Fruit fly (Drosophila melanogaster) whole organism, embryonic: ENCODE measurements around the gene Grip128.

ENCODE experiments used
- Awh ChIP-seq: fragments of 200-800 bp; sonication (Bioruptor generic); IDR thresholded peaks from 2 replicates; pipeline ENCODE4, ENCODE4 v1.3.6; 2022; ENCODE audit warnings: missing biosample characterization, missing genetic modification characterization
- Bgb ChIP-seq: fragments of 200-800 bp; sonication (Bioruptor generic); IDR thresholded peaks from 2 replicates; pipeline ENCODE4 v1.3.6; 2022; ENCODE audit warnings: missing biosample characterization, missing genetic modification characterization; ENCODE audit not compliant: partially characterized antibody
- CG10543 ChIP-seq: fragments of 200-800 bp; sonication (Bioruptor generic); optimal IDR thresholded peaks from 3 replicates; lab custom pipeline; 2017; ENCODE audit warnings: missing biosample characterization, mild to moderate bottlenecking, missing genetic modification characterization, moderate library complexity
- CG11398 ChIP-seq: fragments of 200-800 bp; sonication (Bioruptor generic); optimal IDR thresholded peaks from 2 replicates; lab custom pipeline; 2016; ENCODE audit warnings: missing biosample characterization, missing genetic modification characterization
- CG11695 ChIP-seq: fragments of 200-800 bp; sonication (Bioruptor generic); IDR thresholded peaks from 3 replicates; pipeline ENCODE4 v1.3.6; 2022; ENCODE audit warnings: missing biosample characterization, missing genetic modification characterization
- CG12744 ChIP-seq: fragments of 200-800 bp; sonication (Bioruptor generic); optimal IDR thresholded peaks from 2 replicates; lab custom pipeline; 2016; ENCODE audit warnings: missing biosample characterization, missing genetic modification characterization
- CG13424 ChIP-seq: fragments of 200-800 bp; sonication (Bioruptor generic); optimal IDR thresholded peaks from 2 replicates; lab custom pipeline; 2019; ENCODE audit warnings: missing biosample characterization, mild to moderate bottlenecking, missing genetic modification characterization, moderate library complexity
- CG14965 ChIP-seq: fragments of 200-800 bp; sonication (Bioruptor generic); optimal IDR thresholded peaks from 2 replicates; lab custom pipeline; 2016; ENCODE audit warnings: missing biosample characterization, missing genetic modification characterization, borderline replicate concordance
- CG16813 ChIP-seq: fragments of 200-800 bp; sonication (Bioruptor generic); IDR thresholded peaks from 3 replicates; pipeline ENCODE4 v1.3.6; 2022; ENCODE audit warnings: missing biosample characterization, missing genetic modification characterization; ENCODE audit not compliant: partially characterized antibody
- CG18262 ChIP-seq: fragments of 200-800 bp; optimal IDR thresholded peaks from 3 replicates; lab custom pipeline; 2019; ENCODE audit warnings: missing biosample characterization, mild to moderate bottlenecking, missing genetic modification characterization, moderate library complexity
- CG2129 ChIP-seq: fragments of 200-800 bp; sonication (Bioruptor generic); IDR thresholded peaks from 2 replicates; pipeline ENCODE4 v1.3.6; 2022; ENCODE audit warnings: missing biosample characterization, missing genetic modification characterization; ENCODE audit not compliant: partially characterized antibody
- CG2889 ChIP-seq: fragments of 200-800 bp; sonication (Bioruptor generic); IDR thresholded peaks from 3 replicates; pipeline ENCODE4 v1.3.6; 2022; ENCODE audit warnings: missing biosample characterization, missing genetic modification characterization
- CG32532 ChIP-seq: fragments of 200-800 bp; sonication (Bioruptor generic); IDR thresholded peaks from 2 replicates; pipeline ENCODE4 v1.3.6; 2022; ENCODE audit warnings: missing biosample characterization, missing genetic modification characterization
- CG34422 ChIP-seq: fragments of 200-800 bp; sonication (Bioruptor generic); IDR thresholded peaks from 3 replicates; pipeline ENCODE4 v1.3.6; 2022; ENCODE audit warnings: missing biosample characterization, missing genetic modification characterization
- CG42726 ChIP-seq: fragments of 200-800 bp; sonication (Bioruptor generic); IDR thresholded peaks from 2 replicates; pipeline ENCODE4 v1.3.6; 2022; ENCODE audit warnings: missing biosample characterization, missing genetic modification characterization; ENCODE audit not compliant: partially characterized antibody
- CG4404 ChIP-seq: fragments of 200-800 bp; sonication (Bioruptor generic); IDR thresholded peaks from 2 replicates; pipeline ENCODE4 v1.3.6; 2022; ENCODE audit warnings: missing biosample characterization, missing genetic modification characterization
- CG5180 ChIP-seq: fragments of 200-800 bp; sonication (Bioruptor generic); optimal IDR thresholded peaks from 3 replicates; lab custom pipeline; 2017; ENCODE audit warnings: missing biosample characterization, missing genetic modification characterization, mild to moderate bottlenecking, moderate library complexity, missing genetic modification reagents
- CG6791 ChIP-seq: fragments of 200-800 bp; sonication (Bioruptor generic); IDR thresholded peaks from 3 replicates; pipeline ENCODE4 v1.3.6; 2022; ENCODE audit warnings: missing biosample characterization, missing genetic modification characterization; ENCODE audit not compliant: partially characterized antibody
- CG8478 ChIP-seq: fragments of >200 bp; optimal IDR thresholded peaks from 2 replicates; lab custom pipeline; 2018
- CG8944 ChIP-seq: fragments of 200-800 bp; sonication (Bioruptor generic); optimal IDR thresholded peaks from 3 replicates; lab custom pipeline; 2016; ENCODE audit warnings: missing biosample characterization, missing genetic modification characterization
- H15 ChIP-seq: fragments of 200-800 bp; sonication (Bioruptor generic); IDR thresholded peaks from 3 replicates; pipeline ENCODE4 v1.3.6; 2022; ENCODE audit warnings: missing biosample characterization, missing genetic modification characterization
- MESR4 ChIP-seq: fragments of 200-800 bp; sonication (Bioruptor generic); optimal IDR thresholded peaks from 2 replicates; lab custom pipeline; 2018; ENCODE audit warnings: missing biosample characterization, mild to moderate bottlenecking, missing genetic modification characterization, moderate library complexity
- NK7.1 ChIP-seq: fragments of 200-800 bp; sonication (Bioruptor generic); optimal IDR thresholded peaks from 3 replicates; lab custom pipeline; 2016; ENCODE audit warnings: missing biosample characterization, missing genetic modification characterization
- Nf-YA ChIP-seq: fragments of 200-800 bp; sonication (Bioruptor generic); IDR thresholded peaks from 2 replicates; pipeline ENCODE4 v1.3.6; 2022; ENCODE audit warnings: missing biosample characterization, missing genetic modification characterization
- Sry-δ ChIP-seq: fragments of 200-800 bp; sonication (Bioruptor generic); optimal IDR thresholded peaks from 2 replicates; lab custom pipeline; 2016; ENCODE audit warnings: missing biosample characterization, missing genetic modification characterization
- Ssrp ChIP-seq: fragments of 200-800 bp; sonication (Bioruptor generic); optimal IDR thresholded peaks from 2 replicates; lab custom pipeline; 2018; ENCODE audit warnings: missing biosample characterization, mild to moderate bottlenecking, missing genetic modification characterization, moderate library complexity
- Tbp ChIP-seq: fragments of >200 bp; optimal IDR thresholded peaks from 2 replicates; lab custom pipeline; 2018; ENCODE audit warnings: missing biosample characterization, missing genetic modification characterization
- bigmax ChIP-seq: fragments of 200-800 bp; sonication (Bioruptor generic); optimal IDR thresholded peaks from 2 replicates; lab custom pipeline; 2018; ENCODE audit warnings: missing biosample characterization, mild to moderate bottlenecking, missing genetic modification characterization
- btn ChIP-seq: fragments of 200-800 bp; sonication (Bioruptor generic); optimal IDR thresholded peaks from 2 replicates; lab custom pipeline; 2016; ENCODE audit warnings: missing biosample characterization, missing genetic modification characterization
- chif ChIP-seq, 2 experiments: fragments of 200-800 bp; sonication (Bioruptor generic); optimal IDR thresholded peaks; 3 replicates each; lab custom pipeline; 2016; ENCODE audit warnings: missing biosample characterization in 2 of 2, missing genetic modification characterization in 2 of 2
- chm ChIP-seq: fragments of 200-800 bp; sonication (Bioruptor generic); IDR thresholded peaks from 2 replicates; pipeline ENCODE4 v1.3.6; 2022; ENCODE audit warnings: missing biosample characterization, missing genetic modification characterization
- ci ChIP-seq: fragments of 200-800 bp; sonication (Bioruptor generic); IDR thresholded peaks from 3 replicates; pipeline ENCODE4 v1.3.6; 2022; ENCODE audit warnings: missing biosample characterization, missing genetic modification characterization
- dmrt11E ChIP-seq: fragments of 200-800 bp; sonication (Bioruptor generic); optimal IDR thresholded peaks from 3 replicates; lab custom pipeline; 2018; ENCODE audit warnings: missing biosample characterization, mild to moderate bottlenecking, missing genetic modification characterization, moderate library complexity
- lola ChIP-seq, 3 experiments: fragments of >200 bp in 2 of 3; fragments of 200-800 bp in 1 of 3; sonication (Bioruptor generic) in 1 of 3; optimal IDR thresholded peaks; 2 replicates each; lab custom pipeline; 2017 to 2019; ENCODE audit warnings: missing biosample characterization in 3 of 3, missing genetic modification characterization in 3 of 3, mild to moderate bottlenecking in 1 of 3, moderate library complexity in 1 of 3
- luna ChIP-seq: fragments of 200-800 bp; sonication (Bioruptor generic); optimal IDR thresholded peaks from 2 replicates; lab custom pipeline; 2016; ENCODE audit warnings: missing biosample characterization, missing genetic modification characterization
- nom ChIP-seq: fragments of 200-800 bp; sonication (Bioruptor generic); optimal IDR thresholded peaks from 2 replicates; lab custom pipeline; 2017; ENCODE audit warnings: missing biosample characterization, missing genetic modification characterization, mild to moderate bottlenecking, moderate library complexity, missing genetic modification reagents
- peb ChIP-seq: fragments of 200-800 bp; sonication (Bioruptor generic); IDR thresholded peaks from 2 replicates; pipeline ENCODE4 v1.3.6; 2022; ENCODE audit warnings: missing biosample characterization, missing genetic modification characterization
- pfk ChIP-seq: fragments of 200-800 bp; sonication (Bioruptor generic); optimal IDR thresholded peaks from 2 replicates; lab custom pipeline; 2018; ENCODE audit warnings: missing biosample characterization, mild to moderate bottlenecking, missing genetic modification characterization, moderate library complexity
- shn ChIP-seq: fragments of 200-800 bp; sonication (Bioruptor generic); optimal IDR thresholded peaks from 3 replicates; lab custom pipeline; 2016; ENCODE audit warnings: missing biosample characterization, missing genetic modification characterization
- sim ChIP-seq: fragments of 200-800 bp; sonication (Bioruptor generic); IDR thresholded peaks from 2 replicates; pipeline ENCODE4 v1.3.6; 2022; ENCODE audit warnings: missing biosample characterization, missing genetic modification characterization
- sna ChIP-seq: fragments of 200-800 bp; sonication (Bioruptor generic); IDR thresholded peaks from 2 replicates; pipeline ENCODE4 v1.3.6; 2022; ENCODE audit warnings: missing biosample characterization, missing genetic modification characterization; ENCODE audit not compliant: partially characterized antibody
- trem ChIP-seq: fragments of 200-800 bp; optimal IDR thresholded peaks from 3 replicates; lab custom pipeline; 2019; ENCODE audit warnings: missing biosample characterization, mild to moderate bottlenecking, missing genetic modification characterization, moderate library complexity

Grip128 gene

dm6 chrX:15453121-15453520 is 18.8 kb downstream of the Grip128 start, which contains the start of gene CG11655 (continued):
- TF ChIP-seq nom (GFP tag; lab: Kevin White, UChicago) (peak; percentile 45), CG6791 (GFP tag; lab: Robert Waterston, UW) (peak; percentile 49; the same call in 1 of the 3 replicates), CG12744 (GFP tag; lab: Kevin White, UChicago) (no peak), trem (tag; lab: Kevin White, UChicago) (peak; percentile 16), Ssrp (peak; percentile 6), H15 (no peak), dmrt11E (tag; lab: Kevin White, UChicago) (peak; percentile 35), CG13424 (tag; lab: Kevin White, UChicago) (peak; percentile 13), CG32532 (0 out of 2 replicates have a peak, but pooled peaks have one; percentile 16), pfk (GFP tag; lab: Kevin White, UChicago) (no peak), sim (GFP tag; lab: Robert Waterston, UW) (peak; percentile 35; the same call in 1 of the 2 replicates), CG8944 (GFP tag; lab: Kevin White, UChicago) (no peak)

- TF ChIP-seq CG2129 (GFP tag; lab: Robert Waterston, UW) (no peak), CG4404 (no peak), CG8478 (lab: Kevin White, UChicago) (no peak), CG2889 (GFP tag; lab: Robert Waterston, UW) (no peak), bigmax (GFP tag; lab: Kevin White, UChicago) (peak; percentile 3), Awh (GFP tag; lab: Robert Waterston, UW) (no peak), Sry-δ (GFP tag; lab: Kevin White, UChicago) (no peak), CG18262 (tag; lab: Kevin White, UChicago) (no peak), ci (GFP tag; lab: Robert Waterston, UW) (no peak), sna (GFP tag; lab: Robert Waterston, UW) (peak; percentile 9; the same call in 1 of the 2 replicates), MESR4 (GFP tag; lab: Kevin White, UChicago) (peak; percentile 44), peb (GFP tag; lab: Robert Waterston, UW) (no peak), CG11398 (GFP tag; lab: Kevin White, UChicago) (no peak), trem (tag; lab: Kevin White, UChicago) (no peak), CG42726 (GFP tag; lab: Robert Waterston, UW) (no peak), CG16813 (GFP tag; lab: Robert Waterston, UW) (no peak), Bgb (GFP tag; lab: Robert Waterston, UW) (peak; percentile 20; the same call in 1 of the 2 replicates), shn (no peak), CG11695 (GFP tag; lab: Robert Waterston, UW) (no peak), chm (0 out of 2 replicates have a peak, but pooled peaks have one; percentile 6), lola (GFP tag; optimal IDR thresholded peaks at IDR 0.05; lab: Kevin White, UChicago) (no peak), CG14965 (GFP tag; lab: Kevin White, UChicago) (no peak), Tbp (GFP tag; lab: Kevin White, UChicago) (no peak), chif (GFP tag; optimal IDR thresholded peaks at IDR 0.05; lab: Kevin White, UChicago) (no peak), btn (GFP tag; lab: Kevin White, UChicago) (no peak), CG10543 (GFP tag; lab: Kevin White, UChicago) (no peak), luna (GFP tag; lab: Kevin White, UChicago) (no peak), NK7.1 (GFP tag; lab: Kevin White, UChicago) (no peak), Nf-YA (GFP tag; lab: Robert Waterston, UW) (no peak), CG34422 (GFP tag; lab: Robert Waterston, UW) (peak; percentile 47; the same call in 1 of the 3 replicates), CG5180 (no peak)
These were observed 21.6 kb downstream of the Grip128 start for dm6 chrX:15450327-15450644.
